Worm (Caenorhabditis elegans) whole organism, late embryonic: Measurements from ENCODE around the gene txt-18.
A peak's percentile ranks its signal among the peaks of the same experiment; 100 is the strongest.

Experiments used
- elt-2 ChIP-seq: sonication (generic microtip); optimal IDR thresholded peaks from 2 replicates; lab custom pipeline; 2016; ENCODE audit warnings: missing genetic modification reagents, missing genetic modification characterization, missing compliant biosample characterization
- fax-1 ChIP-seq: sonication (generic microtip); optimal IDR thresholded peaks from 2 replicates; lab custom pipeline; 2016; ENCODE audit warnings: missing genotype, missing genetic modification characterization, missing compliant biosample characterization
- hlh-15 ChIP-seq: sonication (generic microtip); optimal IDR thresholded peaks from 2 replicates; lab custom pipeline; 2016; ENCODE audit warnings: missing genetic modification characterization, missing compliant biosample characterization
- nhr-11 ChIP-seq: fragments of 150-350 bp; optimal IDR thresholded peaks from 2 replicates; lab custom pipeline; 2014; ENCODE audit warnings: missing biosample characterization, missing genetic modification characterization
- npax-4 ChIP-seq: sonication (generic microtip); optimal IDR thresholded peaks from 2 replicates; lab custom pipeline; 2016; ENCODE audit warnings: missing genetic modification characterization, missing compliant biosample characterization
- syd-9 ChIP-seq: sonication (generic microtip); optimal IDR thresholded peaks from 2 replicates; lab custom pipeline; 2016; ENCODE audit warnings: mild to moderate bottlenecking, missing genetic modification characterization, moderate library complexity, missing compliant biosample characterization
- unc-55 ChIP-seq: sonication (generic microtip); optimal IDR thresholded peaks from 2 replicates; lab custom pipeline; 2017; ENCODE audit warnings: missing biosample characterization, missing genetic modification reagents, missing genetic modification characterization
- zip-5 ChIP-seq: sonication (generic microtip); optimal IDR thresholded peaks from 2 replicates; lab custom pipeline; 2016; ENCODE audit warnings: missing genetic modification characterization, missing compliant biosample characterization

Gene txt-18

DNA sequence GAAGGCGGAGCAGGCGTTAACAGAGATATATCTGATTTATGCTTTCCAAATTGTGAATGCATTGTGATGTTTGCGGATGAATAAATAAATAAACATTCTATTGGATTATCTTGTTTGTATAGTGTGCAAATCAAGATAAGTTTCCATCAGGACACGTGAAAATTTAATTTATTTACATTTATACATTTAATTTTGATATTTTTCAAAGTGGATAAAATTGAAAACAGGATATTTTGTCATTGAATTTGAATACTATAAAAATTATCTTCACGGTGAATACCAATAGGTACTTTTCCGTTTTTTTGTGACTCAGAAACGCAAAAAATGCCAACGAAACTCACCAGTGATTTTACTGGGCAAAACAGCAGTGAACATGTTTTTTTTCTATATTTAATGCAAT, 47.3 kb downstream of the txt-18 start, which contains the start of gene F58F12.3:
Gene F58F12.3, minus strand, starts transcription at position 101 of the 400 bp plus-strand sequence.
- TF ChIP-seq zip-5 (tag; lab: Kevin White, UChicago) (no peak), hlh-15 (tag; lab: Kevin White, UChicago) (no peak), elt-2 (tag; lab: Kevin White, UChicago) (no peak), fax-1 (tag; lab: Kevin White, UChicago) (no peak), npax-4 (tag; lab: Kevin White, UChicago) (no peak)

- TF ChIP-seq syd-9 (tag; lab: Kevin White, UChicago) (no peak), unc-55 (peak; percentile 52), nhr-11 (tag; lab: Kevin White, UChicago) (no peak)
Measured at ce11 chrII:6394037-6394436, 50.2 kb downstream of the txt-18 start.
